Fruit fly (Drosophila melanogaster) whole organism, embryonic: ENCODE data around the gene SdicB.

ENCODE experiments used
- BEAF-32 ChIP-seq: fragments of 200-800 bp; sonication (Bioruptor generic); optimal IDR thresholded peaks from 3 replicates; lab custom pipeline; 2017; ENCODE audit warnings: missing biosample characterization, missing genetic modification characterization, mild to moderate bottlenecking, moderate library complexity, missing genetic modification reagents
- CG10209 ChIP-seq: fragments of 200-800 bp; sonication (Bioruptor generic); optimal IDR thresholded peaks from 3 replicates; lab custom pipeline; 2017; ENCODE audit warnings: missing biosample characterization, mild to moderate bottlenecking, missing genetic modification characterization, missing genetic modification reagents
- CG1024 ChIP-seq: fragments of 200-800 bp; sonication (Bioruptor generic); IDR thresholded peaks from 2 replicates; pipeline ENCODE4 v1.3.6; 2022; ENCODE audit warnings: missing biosample characterization, missing genetic modification characterization
- CG10654 ChIP-seq: fragments of 200-800 bp; sonication (Bioruptor generic); optimal IDR thresholded peaks from 2 replicates; lab custom pipeline; 2016; ENCODE audit warnings: missing biosample characterization, missing genetic modification characterization
- CG11560 ChIP-seq: fragments of 200-800 bp; sonication (Bioruptor generic); IDR thresholded peaks from 3 replicates; pipeline ENCODE4 v1.3.6; 2022; ENCODE audit warnings: missing biosample characterization, missing genetic modification characterization
- CG11695 ChIP-seq: fragments of 200-800 bp; sonication (Bioruptor generic); IDR thresholded peaks from 3 replicates; pipeline ENCODE4 v1.3.6; 2022; ENCODE audit warnings: missing biosample characterization, missing genetic modification characterization
- CG14441 ChIP-seq: fragments of 200-800 bp; sonication (Bioruptor generic); IDR thresholded peaks from 2 replicates; pipeline ENCODE4 v1.3.6; 2022; ENCODE audit warnings: missing biosample characterization, missing genetic modification characterization
- CG14667 ChIP-seq: fragments of 200-800 bp; sonication (Bioruptor generic); IDR thresholded peaks from 2 replicates; pipeline ENCODE4 v1.3.6; 2022; ENCODE audit warnings: missing biosample characterization, missing genetic modification characterization
- CG15601 ChIP-seq: fragments of 200-800 bp; sonication (Bioruptor generic); optimal IDR thresholded peaks from 3 replicates; lab custom pipeline; 2019; ENCODE audit warnings: missing biosample characterization, mild to moderate bottlenecking, missing genetic modification characterization, moderate library complexity
- CG16813 ChIP-seq: fragments of 200-800 bp; sonication (Bioruptor generic); IDR thresholded peaks from 3 replicates; pipeline ENCODE4 v1.3.6; 2022; ENCODE audit warnings: missing biosample characterization, missing genetic modification characterization; ENCODE audit not compliant: partially characterized antibody
- CG16815 ChIP-seq: fragments of 200-800 bp; sonication (Bioruptor generic); optimal IDR thresholded peaks from 3 replicates; lab custom pipeline; 2017; ENCODE audit warnings: missing biosample characterization, mild to moderate bottlenecking, missing genetic modification characterization
- CG1792 ChIP-seq: fragments of 200-800 bp; sonication (Bioruptor generic); optimal IDR thresholded peaks from 2 replicates; lab custom pipeline; 2016; ENCODE audit warnings: missing biosample characterization, missing genetic modification characterization
- CG18262 ChIP-seq: fragments of 200-800 bp; optimal IDR thresholded peaks from 3 replicates; lab custom pipeline; 2019; ENCODE audit warnings: missing biosample characterization, mild to moderate bottlenecking, missing genetic modification characterization, moderate library complexity
- CG2116 ChIP-seq: fragments of 200-800 bp; sonication (Bioruptor generic); optimal IDR thresholded peaks from 3 replicates; lab custom pipeline; 2018; ENCODE audit warnings: missing biosample characterization, mild to moderate bottlenecking, missing genetic modification characterization
- CG2120 ChIP-seq: fragments of 200-800 bp; sonication (Bioruptor generic); optimal IDR thresholded peaks from 3 replicates; lab custom pipeline; 2016; ENCODE audit warnings: missing biosample characterization, missing genetic modification characterization
- CG2129 ChIP-seq: fragments of 200-800 bp; sonication (Bioruptor generic); IDR thresholded peaks from 2 replicates; pipeline ENCODE4 v1.3.6; 2022; ENCODE audit warnings: missing biosample characterization, missing genetic modification characterization; ENCODE audit not compliant: partially characterized antibody
- CG33557 ChIP-seq: fragments of 200-800 bp; sonication (Bioruptor generic); optimal IDR thresholded peaks from 2 replicates; lab custom pipeline; 2019; ENCODE audit warnings: missing biosample characterization, mild to moderate bottlenecking, missing genetic modification characterization, moderate library complexity
- CG3838 ChIP-seq: fragments of 200-800 bp; sonication (Bioruptor generic); optimal IDR thresholded peaks from 3 replicates; lab custom pipeline; 2016; ENCODE audit warnings: missing biosample characterization, missing genetic modification characterization
- CG4854 ChIP-seq: fragments of 200-800 bp; sonication (Bioruptor generic); optimal IDR thresholded peaks from 2 replicates; lab custom pipeline; 2016; ENCODE audit warnings: missing biosample characterization, missing genetic modification characterization, inconsistent platforms
- CG6654 ChIP-seq: fragments of 200-800 bp; sonication (Bioruptor generic); optimal IDR thresholded peaks from 2 replicates; lab custom pipeline; 2017; ENCODE audit warnings: missing biosample characterization, mild to moderate bottlenecking, missing genetic modification characterization
- CG7556 ChIP-seq: fragments of 200-800 bp; sonication (Bioruptor generic); optimal IDR thresholded peaks from 2 replicates; lab custom pipeline; 2017; ENCODE audit warnings: missing biosample characterization, mild to moderate bottlenecking, missing genetic modification characterization
- CG7839 ChIP-seq: fragments of 200-800 bp; sonication (Bioruptor generic); optimal IDR thresholded peaks from 3 replicates; lab custom pipeline; 2018; ENCODE audit warnings: missing biosample characterization, mild to moderate bottlenecking, missing genetic modification characterization, moderate library complexity
- CG8388 ChIP-seq: fragments of 200-800 bp; sonication (Bioruptor generic); optimal IDR thresholded peaks from 2 replicates; lab custom pipeline; 2019; ENCODE audit warnings: missing biosample characterization, mild to moderate bottlenecking, missing genetic modification characterization, moderate library complexity
- CG9215 ChIP-seq: fragments of 200-800 bp; sonication (Bioruptor generic); IDR thresholded peaks from 2 replicates; pipeline ENCODE4 v1.3.6; 2022; ENCODE audit warnings: missing biosample characterization, missing genetic modification characterization
- Dek ChIP-seq: fragments of 200-800 bp; sonication (Bioruptor generic); optimal IDR thresholded peaks from 3 replicates; lab custom pipeline; 2019; ENCODE audit warnings: missing biosample characterization, mild to moderate bottlenecking, missing genetic modification characterization, moderate library complexity
- Drgx ChIP-seq: fragments of 200-800 bp; sonication (Bioruptor generic); IDR thresholded peaks from 2 replicates; pipeline ENCODE4 v1.3.6; 2022; ENCODE audit warnings: missing biosample characterization, missing genetic modification characterization
- Elba2 ChIP-seq: fragments of 200-800 bp; sonication (Bioruptor generic); optimal IDR thresholded peaks from 3 replicates; lab custom pipeline; 2016; ENCODE audit warnings: missing biosample characterization, missing genetic modification characterization
- HmgZ ChIP-seq: fragments of 200-800 bp; sonication (Bioruptor generic); optimal IDR thresholded peaks from 2 replicates; lab custom pipeline; 2018; ENCODE audit warnings: missing biosample characterization, mild to moderate bottlenecking, missing genetic modification characterization
- Mes4 ChIP-seq: fragments of 200-800 bp; sonication (Bioruptor generic); optimal IDR thresholded peaks from 2 replicates; lab custom pipeline; 2016; ENCODE audit warnings: missing biosample characterization, missing genetic modification characterization
- NC2β ChIP-seq: fragments of 200-800 bp; sonication (Bioruptor generic); optimal IDR thresholded peaks from 2 replicates; lab custom pipeline; 2016; ENCODE audit warnings: missing biosample characterization, missing genetic modification characterization
- NK7.1 ChIP-seq: fragments of 200-800 bp; sonication (Bioruptor generic); optimal IDR thresholded peaks from 3 replicates; lab custom pipeline; 2016; ENCODE audit warnings: missing biosample characterization, missing genetic modification characterization
- Nf-YA ChIP-seq: fragments of 200-800 bp; sonication (Bioruptor generic); IDR thresholded peaks from 2 replicates; pipeline ENCODE4 v1.3.6; 2022; ENCODE audit warnings: missing biosample characterization, missing genetic modification characterization
- Sox102F ChIP-seq: fragments of 200-800 bp; sonication (Bioruptor generic); optimal IDR thresholded peaks from 2 replicates; lab custom pipeline; 2018; ENCODE audit warnings: missing biosample characterization, mild to moderate bottlenecking, missing genetic modification characterization, moderate library complexity
- aop ChIP-seq: fragments of 200-800 bp; sonication (Bioruptor generic); IDR thresholded peaks from 2 replicates; pipeline ENCODE4 v1.3.6; 2022; ENCODE audit warnings: missing biosample characterization, missing genetic modification characterization
- bcd ChIP-seq: fragments of 200-800 bp; sonication (Bioruptor generic); optimal IDR thresholded peaks from 2 replicates; lab custom pipeline; 2017; ENCODE audit warnings: missing biosample characterization, mild to moderate bottlenecking, missing genetic modification characterization
- bigmax ChIP-seq: fragments of 200-800 bp; sonication (Bioruptor generic); optimal IDR thresholded peaks from 2 replicates; lab custom pipeline; 2018; ENCODE audit warnings: missing biosample characterization, mild to moderate bottlenecking, missing genetic modification characterization
- cad ChIP-seq: fragments of >200 bp; optimal IDR thresholded peaks from 2 replicates; lab custom pipeline; 2017; ENCODE audit warnings: missing biosample characterization, missing genetic modification characterization
- chn ChIP-seq: fragments of 200-800 bp; sonication (Bioruptor generic); optimal IDR thresholded peaks from 2 replicates; lab custom pipeline; 2016; ENCODE audit warnings: missing biosample characterization, missing genetic modification characterization
- croc ChIP-seq: fragments of 200-800 bp; sonication (Bioruptor generic); conservative IDR thresholded peaks from 3 replicates; pipeline ENCODE4 v1.3.6; 2022; ENCODE audit warnings: missing biosample characterization, missing genetic modification characterization
- exex ChIP-seq: fragments of 200-800 bp; sonication (Bioruptor generic); optimal IDR thresholded peaks from 4 replicates; lab custom pipeline; 2018; ENCODE audit warnings: missing biosample characterization, mild to moderate bottlenecking, missing genetic modification characterization, moderate library complexity
- fd96Cb ChIP-seq: fragments of 200-800 bp; sonication (Bioruptor generic); optimal IDR thresholded peaks from 2 replicates; lab custom pipeline; 2018; ENCODE audit warnings: missing biosample characterization, mild to moderate bottlenecking, missing genetic modification characterization, moderate library complexity
- gem ChIP-seq: fragments of 200-800 bp; sonication (Bioruptor generic); optimal IDR thresholded peaks from 2 replicates; lab custom pipeline; 2019; ENCODE audit warnings: missing biosample characterization, mild to moderate bottlenecking, missing genetic modification characterization, moderate library complexity
- gfzf ChIP-seq: fragments of 200-800 bp; sonication (Bioruptor generic); optimal IDR thresholded peaks from 2 replicates; lab custom pipeline; 2016; ENCODE audit warnings: missing biosample characterization, mild to moderate bottlenecking, missing genetic modification characterization, moderate library complexity
- jigr1 ChIP-seq: fragments of 200-800 bp; sonication (Bioruptor generic); IDR thresholded peaks from 3 replicates; pipeline ENCODE4 v1.3.6; 2022; ENCODE audit warnings: missing biosample characterization, missing genetic modification characterization
- knrl ChIP-seq: fragments of 200-800 bp; sonication (Bioruptor generic); IDR thresholded peaks from 3 replicates; pipeline ENCODE4 v1.3.6; 2022; ENCODE audit warnings: missing biosample characterization, missing genetic modification characterization; ENCODE audit not compliant: partially characterized antibody
- lilli ChIP-seq: fragments of 200-800 bp; sonication (Bioruptor generic); optimal IDR thresholded peaks from 3 replicates; lab custom pipeline; 2016; ENCODE audit warnings: missing biosample characterization, missing genetic modification characterization
- lmd ChIP-seq: fragments of 200-800 bp; sonication (Bioruptor generic); IDR thresholded peaks from 2 replicates; pipeline ENCODE4 v1.3.6; 2022; ENCODE audit warnings: missing biosample characterization, missing genetic modification characterization
- org-1 ChIP-seq: fragments of 200-800 bp; sonication (Bioruptor generic); optimal IDR thresholded peaks from 2 replicates; lab custom pipeline; 2017; ENCODE audit warnings: missing biosample characterization, missing genetic modification characterization
- pho ChIP-seq: fragments of 200-800 bp; sonication (Bioruptor generic); optimal IDR thresholded peaks from 2 replicates; lab custom pipeline; 2016; ENCODE audit warnings: missing biosample characterization, missing genetic modification characterization
- rib ChIP-seq: fragments of 200-800 bp; sonication (Bioruptor generic); IDR thresholded peaks from 2 replicates; pipeline ENCODE4 v1.3.6; 2022; ENCODE audit warnings: missing biosample characterization, missing genetic modification characterization
- twi ChIP-seq: fragments of 200-800 bp; optimal IDR thresholded peaks from 2 replicates; lab custom pipeline; 2019; ENCODE audit warnings: missing biosample characterization, mild to moderate bottlenecking, missing genetic modification characterization, moderate library complexity
- unpg ChIP-seq: fragments of 200-800 bp; sonication (Bioruptor generic); optimal IDR thresholded peaks from 3 replicates; lab custom pipeline; 2018; ENCODE audit warnings: missing biosample characterization, mild to moderate bottlenecking, missing genetic modification characterization, moderate library complexity

The SdicB gene

DNA sequence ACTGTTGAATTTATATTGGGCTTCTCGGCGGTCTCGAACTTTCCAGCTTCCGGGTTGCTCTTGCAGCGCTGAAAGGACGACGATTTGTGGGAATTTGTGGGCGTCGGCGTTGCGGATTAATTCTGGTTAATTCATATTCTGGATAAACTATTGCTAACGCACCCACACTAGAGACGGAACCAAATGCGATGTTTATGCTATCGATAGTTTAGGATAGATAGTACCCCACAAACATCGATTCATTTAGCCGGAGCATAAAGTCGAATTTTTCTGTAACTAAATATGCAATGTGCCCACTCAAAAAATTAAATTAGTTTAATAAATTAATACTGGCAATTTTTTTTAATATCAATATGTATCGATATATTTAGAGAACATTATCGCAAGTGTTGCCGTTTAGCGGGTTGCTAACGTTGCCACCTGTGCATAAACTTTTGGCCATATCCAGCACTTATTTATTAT is 49.7 kb downstream of the SdicB start, which contains the start of gene Rab35 (continued):
- TF ChIP-seq rib (GFP tag; lab: Robert Waterston, UW) (no peak), cad (GFP tag; lab: Kevin White, UChicago) (no peak), Sox102F (no peak), CG11560 (tag; lab: Robert Waterston, UW) (no peak), CG9215 (no peak), CG4854 (GFP tag; lab: Kevin White, UChicago) (no peak), Drgx (GFP tag; lab: Robert Waterston, UW) (no peak), NC2β (GFP tag; lab: Kevin White, UChicago) (no peak), aop (no peak), BEAF-32 (GFP tag; lab: Kevin White, UChicago) (peak; percentile 96), knrl (GFP tag; lab: Robert Waterston, UW) (peak; percentile 96), CG16815 (GFP tag; lab: Kevin White, UChicago) (no peak), Elba2 (GFP tag; lab: Kevin White, UChicago) (no peak), CG15601 (tag; lab: Kevin White, UChicago) (no peak), CG7839 (tag; lab: Kevin White, UChicago) (peak; percentile 7), bigmax (GFP tag; lab: Kevin White, UChicago) (no peak), pho (no peak), jigr1 (GFP tag; lab: Robert Waterston, UW) (no peak), CG16813 (GFP tag; lab: Robert Waterston, UW) (peak; percentile 95), lmd (GFP tag; lab: Robert Waterston, UW) (no peak), Nf-YA (GFP tag; lab: Robert Waterston, UW) (no peak), lilli (GFP tag; lab: Kevin White, UChicago) (peak; percentile 48), CG11695 (GFP tag; lab: Robert Waterston, UW) (no peak), CG33557 (no peak), CG2129 (GFP tag; lab: Robert Waterston, UW) (peak; percentile 94), CG6654 (GFP tag; lab: Kevin White, UChicago) (no peak), NK7.1 (no peak), CG8388 (GFP tag; lab: Kevin White, UChicago) (no peak), Mes4 (no peak), CG7556 (GFP tag; lab: Kevin White, UChicago) (no peak), CG1792 (GFP tag; lab: Kevin White, UChicago) (no peak), CG18262 (tag; lab: Kevin White, UChicago) (no peak), CG2116 (GFP tag; lab: Kevin White, UChicago) (peak; percentile 89), bcd (GFP tag; lab: Kevin White, UChicago) (peak; percentile 0), CG3838 (no peak), HmgZ (tag; lab: Kevin White, UChicago) (peak; percentile 40), fd96Cb (tag; lab: Kevin White, UChicago) (no peak), CG10654 (GFP tag; lab: Kevin White, UChicago) (peak; percentile 3), CG1024 (no peak), org-1 (GFP tag; lab: Kevin White, UChicago) (no peak), unpg (GFP tag; lab: Kevin White, UChicago) (peak; percentile 13), exex (tag; lab: Kevin White, UChicago) (no peak), chn (GFP tag; lab: Kevin White, UChicago) (no peak), croc (no peak), twi (tag; lab: Kevin White, UChicago) (no peak), CG14667 (GFP tag; lab: Robert Waterston, UW) (no peak), gem (tag; lab: Kevin White, UChicago) (peak; percentile 41), CG10209 (no peak), CG2120 (peak; percentile 49), CG14441 (no peak), Dek (tag; lab: Kevin White, UChicago) (no peak), gfzf (GFP tag; lab: Kevin White, UChicago) (peak; percentile 4)
